Worm (Caenorhabditis elegans): ENCODE data around the gene ceh-92.

- TF ChIP-seq nhr-67 (tag; optimal IDR thresholded peaks at IDR 0.05) (no peak), R02D3.7 (tag; optimal IDR thresholded peaks at IDR 0.05) (no peak)
These were observed 23.1 kb upstream of the ceh-92 start for ce11 chrIII:11558251-11558650.

Data from whole organism, L3 larva.